Fruit fly (Drosophila melanogaster): ENCODE data around the gene Rox8.

Gene Rox8

dm6 chr3R:24079110-24079509, 31.0 kb upstream of the Rox8 start (continued):
- peak; percentile 29 for TF ChIP-seq Eip78C (GFP tag)
- peak; percentile 49; the same call in 2 of the 3 replicates for TF ChIP-seq eg (GFP tag; IDR thresholded peaks at IDR 0.05)
- TF ChIP-seq Gug (GFP tag; IDR thresholded peaks at IDR 0.05): 0 out of 2 replicates have a peak, but pooled peaks have one; percentile 19
- TF ChIP-seq Hr4 (GFP tag; optimal IDR thresholded peaks at IDR 0.05): peak; percentile 46
- TF ChIP-seq Sox102F (GFP tag; optimal IDR thresholded peaks at IDR 0.05): no peak
- TF ChIP-seq CG3032 (tag; optimal IDR thresholded peaks at IDR 0.05): peak; percentile 34
- TF ChIP-seq spab (GFP tag; optimal IDR thresholded peaks at IDR 0.05): no peak
- peak; percentile 30 for TF ChIP-seq achi (GFP tag; optimal IDR thresholded peaks at IDR 0.05)
- TF ChIP-seq CG8119 (GFP tag; IDR thresholded peaks at IDR 0.05): peak; percentile 49; the same call in 1 of the 3 replicates
- peak; percentile 16 for TF ChIP-seq CG10631 (GFP tag; optimal IDR thresholded peaks at IDR 0.05)
- TF ChIP-seq CG32006 (GFP tag; optimal IDR thresholded peaks at IDR 0.05): peak; percentile 42
- no peak for TF ChIP-seq CG1621 (tag; optimal IDR thresholded peaks at IDR 0.05)
- TF ChIP-seq Sox14 (GFP tag; optimal IDR thresholded peaks at IDR 0.05): no peak
- no peak for TF ChIP-seq dac (GFP tag; optimal IDR thresholded peaks at IDR 0.05)

dm6 chr3R:24073703-24074102, 25.6 kb upstream of the Rox8 start:
- no peak for TF ChIP-seq Eip93F (GFP tag; optimal IDR thresholded peaks at IDR 0.05)
- no peak for TF ChIP-seq vri (GFP tag; optimal IDR thresholded peaks at IDR 0.05)
- no peak for TF ChIP-seq svp (GFP tag)
- TF ChIP-seq cyc (GFP tag; optimal IDR thresholded peaks at IDR 0.05): no peak
- peak; percentile 16 for TF ChIP-seq spab (GFP tag; optimal IDR thresholded peaks at IDR 0.05)
- TF ChIP-seq CG10669 (GFP tag; optimal IDR thresholded peaks at IDR 0.05): peak; percentile 25
- TF ChIP-seq CG3919 (GFP tag; optimal IDR thresholded peaks at IDR 0.05): no peak
- 0 out of 3 replicates have a peak, but pooled peaks have one; percentile 32 for TF ChIP-seq CG8119 (GFP tag; IDR thresholded peaks at IDR 0.05)
- TF ChIP-seq Hr39 (GFP tag; optimal IDR thresholded peaks at IDR 0.05): no peak
- TF ChIP-seq OdsH (GFP tag; optimal IDR thresholded peaks at IDR 0.05): peak; percentile 14
- TF ChIP-seq CG6808 (GFP tag; optimal IDR thresholded peaks at IDR 0.05): peak; percentile 6
- no peak for TF ChIP-seq CG31627 (GFP tag; optimal IDR thresholded peaks at IDR 0.05)
- TF ChIP-seq Gug (GFP tag; IDR thresholded peaks at IDR 0.05): no peak
- TF ChIP-seq Ets96B (tag; optimal IDR thresholded peaks at IDR 0.05): peak; percentile 6
- peak; percentile 55 for TF ChIP-seq Eip78C (GFP tag)
- no peak for TF ChIP-seq CG1621 (tag; optimal IDR thresholded peaks at IDR 0.05)
- TF ChIP-seq CG8319 (GFP tag; optimal IDR thresholded peaks at IDR 0.05): no peak
- peak in 1 of 2 experiments; percentile 10 for TF ChIP-seq salr (GFP tag; optimal IDR thresholded peaks at IDR 0.05)
- peak; percentile 6 for TF ChIP-seq pdm3 (GFP tag; optimal IDR thresholded peaks at IDR 0.05)
- peak; percentile 12 for TF ChIP-seq Eip75B (GFP tag; optimal IDR thresholded peaks at IDR 0.05)
- TF ChIP-seq CG10631 (GFP tag; optimal IDR thresholded peaks at IDR 0.05): peak; percentile 37
- TF ChIP-seq CG9139 (GFP tag; optimal IDR thresholded peaks at IDR 0.05): no peak
- no peak for TF ChIP-seq Sox14 (GFP tag; optimal IDR thresholded peaks at IDR 0.05)
- no peak for TF ChIP-seq CG11762 (GFP tag; optimal IDR thresholded peaks at IDR 0.05; ENCODE audit: insufficient read depth)
- TF ChIP-seq dac (GFP tag; optimal IDR thresholded peaks at IDR 0.05): no peak
- TF ChIP-seq Met (GFP tag; optimal IDR thresholded peaks at IDR 0.05): no peak
- TF ChIP-seq lz (GFP tag; optimal IDR thresholded peaks at IDR 0.05): no peak
- peak; percentile 12 for TF ChIP-seq Hr4 (GFP tag; optimal IDR thresholded peaks at IDR 0.05)

dm6 chr3R:24069965-24070364, 21.9 kb upstream of the Rox8 start:
- TF ChIP-seq spab (GFP tag; optimal IDR thresholded peaks at IDR 0.05) (no peak), CG9139 (GFP tag; optimal IDR thresholded peaks at IDR 0.05) (no peak), net (GFP tag; optimal IDR thresholded peaks at IDR 0.05) (no peak), cyc (GFP tag; optimal IDR thresholded peaks at IDR 0.05) (no peak), CG6163 (GFP tag; IDR thresholded peaks at IDR 0.05) (no peak), eg (GFP tag; IDR thresholded peaks at IDR 0.05) (no peak)

dm6 chr3R:24068830-24069229, 20.8 kb upstream of the Rox8 start:
- TF ChIP-seq CG6854 (GFP tag; optimal IDR thresholded peaks at IDR 0.05) (no peak), CG6163 (GFP tag; IDR thresholded peaks at IDR 0.05) (no peak), CG31627 (GFP tag; optimal IDR thresholded peaks at IDR 0.05) (no peak), Hr38 (GFP tag; optimal IDR thresholded peaks at IDR 0.05) (no peak)

Data from whole organism, prepupa.